Worm (Caenorhabditis elegans): Measurements from ENCODE around the gene W09D6.4.

Gene W09D6.4

DNA sequence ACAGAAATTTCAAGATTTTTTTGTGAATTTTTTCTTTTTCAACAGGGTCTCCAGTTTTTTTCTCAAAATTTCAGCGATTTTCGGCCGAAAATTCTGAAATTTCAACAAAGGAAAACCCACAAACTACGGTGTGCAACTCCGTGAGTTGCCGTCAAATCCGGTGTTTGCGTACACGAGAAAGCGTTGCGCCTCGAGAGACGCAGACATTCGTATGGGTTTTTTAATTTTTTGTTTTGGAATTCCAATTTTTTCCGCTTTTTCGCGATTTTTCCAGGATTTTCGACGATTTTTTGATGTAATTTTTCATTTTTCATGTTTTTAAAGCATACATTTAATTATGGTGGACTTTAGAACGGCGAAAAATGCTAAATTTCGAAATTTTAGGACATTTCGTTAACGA lies 43.4 kb upstream of the W09D6.4 start (continued):
- peak; percentile 33 for TF ChIP-seq lin-39 (tag; optimal IDR thresholded peaks at IDR 0.05)

DNA sequence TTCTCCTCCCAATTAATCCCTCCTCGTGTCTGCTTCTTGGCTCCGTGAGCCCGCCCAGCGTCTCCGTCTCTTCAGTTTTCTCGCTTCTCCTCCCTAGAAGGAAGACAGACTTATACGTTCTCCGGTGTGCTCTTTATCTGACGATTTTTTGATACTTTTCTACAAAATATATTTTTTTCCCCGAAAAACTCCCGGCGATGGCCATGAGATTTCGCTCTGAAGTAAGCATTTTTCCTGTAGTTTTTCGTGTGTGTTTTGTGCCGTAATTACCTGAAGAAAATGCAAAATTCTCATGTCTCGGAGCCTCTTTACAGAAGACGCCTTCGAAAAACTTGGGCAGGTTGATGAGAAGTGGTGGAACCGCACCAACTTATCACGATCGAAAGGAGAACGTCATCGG lies 42.9 kb upstream of the W09D6.4 start, which contains the start of gene spat-2:
spat-2 (plus strand) TSS at position 301 of the 400 bp plus-strand sequence.
- TF ChIP-seq ceh-16 (tag; optimal IDR thresholded peaks at IDR 0.05) (no peak), egl-27 (tag; optimal IDR thresholded peaks at IDR 0.05) (no peak), mml-1 (tag; optimal IDR thresholded peaks at IDR 0.05) (no peak), nhr-25 (tag; optimal IDR thresholded peaks at IDR 0.05) (no peak), jun-1 (tag; optimal IDR thresholded peaks at IDR 0.05) (no peak), ztf-4 (tag; optimal IDR thresholded peaks at IDR 0.05) (no peak), nhr-23 (tag; optimal IDR thresholded peaks at IDR 0.05) (no peak)

DNA sequence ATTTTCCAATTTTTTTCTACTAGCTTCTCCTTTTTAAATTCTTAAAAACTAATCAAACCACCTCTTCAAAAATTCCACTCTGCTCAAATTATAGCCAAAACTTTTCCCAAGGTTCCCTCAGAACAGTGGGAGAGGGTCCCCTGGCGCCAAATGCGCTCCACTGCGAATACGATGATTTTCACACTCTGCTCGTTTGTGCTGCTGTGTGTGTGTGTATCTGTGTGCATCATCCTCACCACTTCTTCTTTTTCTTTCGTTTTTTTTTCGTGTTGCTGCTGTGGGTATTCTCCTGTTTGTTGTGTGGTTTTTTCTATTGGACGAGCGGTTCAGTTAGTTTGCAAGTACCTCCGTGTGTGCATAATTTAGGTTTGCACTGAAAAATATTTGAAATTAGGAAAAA lies 40.3 kb upstream of the W09D6.4 start:
- TF ChIP-seq nfya-1 (tag; optimal IDR thresholded peaks at IDR 0.05; ENCODE audit: insufficient read depth): peak; percentile 72
- TF ChIP-seq lin-39 (tag; optimal IDR thresholded peaks at IDR 0.05): peak; percentile 88
- no peak for TF ChIP-seq unc-39 (tag; optimal IDR thresholded peaks at IDR 0.05)
- TF ChIP-seq skn-1 (tag; optimal IDR thresholded peaks at IDR 0.05): peak; percentile 88
- TF ChIP-seq lin-15B (tag; optimal IDR thresholded peaks at IDR 0.05): peak; percentile 86
- TF ChIP-seq hmg-11 (tag; optimal IDR thresholded peaks at IDR 0.05): peak; percentile 19
- no peak for TF ChIP-seq daf-12 (tag; optimal IDR thresholded peaks at IDR 0.05)

DNA sequence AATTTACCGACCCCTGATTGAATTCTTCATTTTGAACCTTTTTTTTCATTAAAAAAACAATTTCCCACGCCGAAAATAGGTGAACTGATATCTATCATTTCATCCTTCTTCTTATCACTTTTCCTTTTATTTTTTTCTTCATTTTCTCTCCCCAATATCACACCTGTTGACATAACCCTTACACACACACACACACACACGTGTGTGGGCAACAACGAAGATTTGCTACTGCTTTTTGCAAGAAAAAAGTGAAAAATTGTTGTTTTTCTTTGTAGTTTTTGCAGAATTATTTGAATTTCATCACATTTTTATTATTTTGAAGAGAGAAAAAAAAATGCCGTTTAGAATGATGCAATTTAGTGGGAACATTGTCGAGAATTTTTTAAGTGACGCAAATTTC lies 38.9 kb upstream of the W09D6.4 start:
- TF ChIP-seq nhr-12 (tag; optimal IDR thresholded peaks at IDR 0.05) (no peak), jun-1 (tag; optimal IDR thresholded peaks at IDR 0.05) (no peak), elt-2 (tag; optimal IDR thresholded peaks at IDR 0.05) (peak; percentile 17), pha-4 (tag; optimal IDR thresholded peaks at IDR 0.05) (peak; percentile 43), egl-5 (tag; optimal IDR thresholded peaks at IDR 0.05) (no peak)

DNA sequence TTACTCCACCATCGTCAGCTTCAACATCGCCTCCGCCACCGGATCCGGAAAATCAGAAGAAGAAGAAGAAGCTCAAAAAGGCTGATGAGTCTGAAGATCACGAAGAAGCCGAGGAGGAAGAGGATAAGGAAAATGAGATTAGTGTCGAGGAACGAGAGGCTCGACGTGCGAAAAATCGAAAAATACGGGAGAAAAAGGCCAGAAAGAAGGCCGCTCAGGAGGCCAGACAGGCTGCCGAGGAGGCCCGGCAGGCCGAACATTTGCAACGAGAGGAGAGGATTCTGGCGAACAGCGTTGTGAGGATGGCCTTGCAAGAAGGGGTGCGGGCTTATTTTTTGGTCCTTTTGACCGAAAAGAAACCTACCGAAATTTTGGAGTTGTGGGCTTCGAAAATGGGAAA lies 34.3 kb upstream of the W09D6.4 start:
- no peak for TF ChIP-seq nhr-77 (tag; optimal IDR thresholded peaks at IDR 0.05)
- no peak for TF ChIP-seq ceh-28 (tag; optimal IDR thresholded peaks at IDR 0.05)
- TF ChIP-seq egl-5 (tag; optimal IDR thresholded peaks at IDR 0.05): no peak
- no peak for TF ChIP-seq ceh-9 (tag; optimal IDR thresholded peaks at IDR 0.05)
- no peak for TF ChIP-seq skn-1 (tag; optimal IDR thresholded peaks at IDR 0.05)
- TF ChIP-seq egl-27 (tag; optimal IDR thresholded peaks at IDR 0.05): no peak
- no peak for TF ChIP-seq ama-1 (optimal IDR thresholded peaks at IDR 0.05)
- no peak for TF ChIP-seq ceh-82 (tag; optimal IDR thresholded peaks at IDR 0.05)
- TF ChIP-seq snpc-4 (tag; optimal IDR thresholded peaks at IDR 0.05): no peak
- TF ChIP-seq nhr-25 (tag; optimal IDR thresholded peaks at IDR 0.05): no peak
- TF ChIP-seq lin-39 (tag; optimal IDR thresholded peaks at IDR 0.05): no peak

DNA sequence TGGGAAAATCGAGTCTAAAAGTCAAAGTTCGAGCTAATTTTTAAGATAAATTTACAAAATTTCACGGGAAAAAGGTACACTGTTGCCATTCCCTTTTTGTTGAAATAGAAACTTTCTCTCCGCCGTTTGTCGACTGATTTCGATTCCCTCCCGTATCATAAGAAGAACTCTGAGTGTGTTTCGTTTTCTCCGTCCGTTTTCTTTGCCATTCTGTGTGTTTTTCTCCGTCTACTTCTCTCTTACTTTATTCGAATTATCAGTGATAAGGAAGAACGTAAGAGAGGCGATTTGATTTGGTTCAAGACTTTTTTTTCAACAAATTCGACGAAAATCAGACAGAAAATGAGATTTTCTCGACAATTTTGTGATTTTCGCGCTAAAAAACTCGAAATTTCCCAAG lies 33.0 kb upstream of the W09D6.4 start:
- TF ChIP-seq nhr-23 (tag; optimal IDR thresholded peaks at IDR 0.05): no peak
- TF ChIP-seq sea-2 (GFP tag; optimal IDR thresholded peaks at IDR 0.05): no peak
- TF ChIP-seq pqm-1 (tag; optimal IDR thresholded peaks at IDR 0.05): peak; percentile 44
- no peak for TF ChIP-seq egl-27 (tag; optimal IDR thresholded peaks at IDR 0.05)
- TF ChIP-seq nhr-43 (tag; optimal IDR thresholded peaks at IDR 0.05; ENCODE audit: poor library complexity, severe bottlenecking): no peak
- no peak for TF ChIP-seq tbx-2 (tag; optimal IDR thresholded peaks at IDR 0.05)
- TF ChIP-seq ceh-9 (tag; optimal IDR thresholded peaks at IDR 0.05): no peak
- TF ChIP-seq fos-1 (tag; optimal IDR thresholded peaks at IDR 0.05): no peak
- TF ChIP-seq unc-39 (tag; optimal IDR thresholded peaks at IDR 0.05): no peak
- TF ChIP-seq elt-2 (tag; optimal IDR thresholded peaks at IDR 0.05): peak; percentile 70

DNA sequence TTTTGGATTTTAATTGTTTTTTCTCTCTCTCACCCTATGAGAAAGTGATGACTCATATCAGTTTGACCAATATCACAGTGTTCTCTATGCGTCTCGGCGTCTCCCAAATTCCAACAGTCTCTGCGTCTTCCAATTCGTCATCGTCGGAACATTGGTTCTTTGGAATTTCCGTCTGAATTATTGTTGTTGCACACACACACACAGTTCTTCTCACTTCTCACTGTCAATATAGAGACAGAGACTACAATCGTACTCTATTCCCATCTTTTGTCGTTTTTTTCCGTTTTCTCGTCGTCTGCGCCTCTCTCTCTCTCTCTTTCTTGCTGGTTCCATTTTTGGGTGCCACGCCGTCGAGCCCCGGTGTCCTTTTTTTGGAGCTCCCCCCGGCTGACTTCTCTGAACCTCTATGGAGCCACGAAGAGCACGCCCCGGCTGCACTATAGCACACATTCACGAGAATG lies 28.9 kb upstream of the W09D6.4 start:
- TF ChIP-seq egl-5 (tag; optimal IDR thresholded peaks at IDR 0.05) (peak; percentile 9), fkh-2 (tag; optimal IDR thresholded peaks at IDR 0.05) (no peak), daf-12 (tag; optimal IDR thresholded peaks at IDR 0.05) (no peak), hmg-11 (tag; optimal IDR thresholded peaks at IDR 0.05) (peak; percentile 55), nhr-25 (tag; optimal IDR thresholded peaks at IDR 0.05) (no peak), nfya-1 (tag; optimal IDR thresholded peaks at IDR 0.05; ENCODE audit: insufficient read depth) (peak; percentile 29), nhr-76 (tag; optimal IDR thresholded peaks at IDR 0.05) (no peak), pqm-1 (tag; optimal IDR thresholded peaks at IDR 0.05) (peak; percentile 45), jun-1 (tag; optimal IDR thresholded peaks at IDR 0.05) (peak; percentile 80), snpc-4 (tag; optimal IDR thresholded peaks at IDR 0.05) (peak; percentile 10), elt-2 (tag; optimal IDR thresholded peaks at IDR 0.05) (peak; percentile 48), R02D3.7 (tag; optimal IDR thresholded peaks at IDR 0.05) (no peak), fkh-10 (GFP tag; optimal IDR thresholded peaks at IDR 0.05) (no peak), ceh-82 (tag; optimal IDR thresholded peaks at IDR 0.05) (no peak), ZK546.5 (tag; optimal IDR thresholded peaks at IDR 0.05) (no peak), pha-4 (tag; optimal IDR thresholded peaks at IDR 0.05) (peak; percentile 82), nhr-23 (tag; optimal IDR thresholded peaks at IDR 0.05) (peak; percentile 16), fos-1 (tag; optimal IDR thresholded peaks at IDR 0.05) (no peak)

Measured in whole organism, L3 larva.